Worm (Caenorhabditis elegans) whole organism, L3 larva: Measurements from ENCODE around the gene efr-3.
A peak's percentile ranks its signal among the peaks of the same experiment; 100 is the strongest.

Experiments used
- R02D3.7 ChIP-seq: fragments of 150-350 bp; optimal IDR thresholded peaks from 2 replicates; lab custom pipeline; 2014; ENCODE audit warnings: missing biosample characterization, missing genetic modification characterization
- aly-2 ChIP-seq: fragments of 150-350 bp; optimal IDR thresholded peaks from 2 replicates; lab custom pipeline; 2014; ENCODE audit warnings: missing biosample characterization, missing genetic modification characterization
- ama-1 ChIP-seq: fragments of 150-350 bp; optimal IDR thresholded peaks from 2 replicates; lab custom pipeline; 2018
- ceh-28 ChIP-seq: fragments of 150-350 bp; optimal IDR thresholded peaks from 2 replicates; lab custom pipeline; 2014; ENCODE audit warnings: missing biosample characterization, missing genetic modification reagents, missing genetic modification characterization
- ceh-9 ChIP-seq: sonication (generic microtip); optimal IDR thresholded peaks from 2 replicates; lab custom pipeline; 2018; ENCODE audit warnings: missing biosample characterization, missing genetic modification characterization
- elt-1 ChIP-seq: fragments of 150-350 bp; optimal IDR thresholded peaks from 2 replicates; lab custom pipeline; 2014; ENCODE audit warnings: missing biosample characterization, missing genetic modification characterization
- elt-2 ChIP-seq: sonication (generic microtip); optimal IDR thresholded peaks from 2 replicates; lab custom pipeline; 2016; ENCODE audit warnings: missing genetic modification reagents, mild to moderate bottlenecking, missing genetic modification characterization, missing compliant biosample characterization
- elt-3 ChIP-seq, 3 experiments: fragments of 150-350 bp in 1 of 3; sonication (generic microtip) in 2 of 3; optimal IDR thresholded peaks; 2 replicates in 2 of 3; 4 replicates in 1 of 3; lab custom pipeline; 2014 to 2017; ENCODE audit warnings: missing biosample characterization in 3 of 3, missing genetic modification characterization in 3 of 3
- fkh-10 ChIP-seq: sonication (generic microtip); optimal IDR thresholded peaks from 2 replicates; lab custom pipeline; 2017; ENCODE audit warnings: missing biosample characterization, missing genetic modification reagents, missing genetic modification characterization
- hmg-11 ChIP-seq: sonication (generic microtip); optimal IDR thresholded peaks from 2 replicates; lab custom pipeline; 2016; ENCODE audit warnings: missing genetic modification characterization, missing compliant biosample characterization
- jun-1 ChIP-seq: fragments of 150-350 bp; optimal IDR thresholded peaks from 2 replicates; lab custom pipeline; 2014; ENCODE audit warnings: missing biosample characterization, missing genetic modification reagents, missing genetic modification characterization
- lin-15B ChIP-seq: fragments of 150-350 bp; optimal IDR thresholded peaks from 2 replicates; lab custom pipeline; 2014; ENCODE audit warnings: missing biosample characterization, missing genetic modification characterization
- lin-39 ChIP-seq: fragments of 150-350 bp; optimal IDR thresholded peaks from 2 replicates; lab custom pipeline; 2018; ENCODE audit warnings: missing biosample characterization, missing genetic modification reagents, missing genetic modification characterization
- mdl-1 ChIP-seq: fragments of 150-350 bp; optimal IDR thresholded peaks from 2 replicates; lab custom pipeline; 2014; ENCODE audit warnings: missing biosample characterization, missing genetic modification characterization
- nhr-11 ChIP-seq: fragments of 150-350 bp; optimal IDR thresholded peaks from 2 replicates; lab custom pipeline; 2014; ENCODE audit warnings: missing biosample characterization, missing genetic modification characterization
- nhr-12 ChIP-seq: fragments of 150-350 bp; optimal IDR thresholded peaks from 2 replicates; lab custom pipeline; 2014; ENCODE audit warnings: missing biosample characterization, missing genetic modification characterization
- nhr-23 ChIP-seq: fragments of 150-350 bp; optimal IDR thresholded peaks from 2 replicates; lab custom pipeline; 2014; ENCODE audit warnings: missing biosample characterization, missing genetic modification reagents, missing genetic modification characterization
- nhr-25 ChIP-seq: sonication (generic microtip); optimal IDR thresholded peaks from 2 replicates; lab custom pipeline; 2017; ENCODE audit warnings: missing biosample characterization, missing genetic modification characterization
- nhr-28 ChIP-seq: fragments of 150-350 bp; optimal IDR thresholded peaks from 2 replicates; lab custom pipeline; 2014; ENCODE audit warnings: missing biosample characterization, missing genetic modification characterization
- nhr-43 ChIP-seq: sonication (generic microtip); optimal IDR thresholded peaks from 2 replicates; lab custom pipeline; 2016; ENCODE audit warnings: mild to moderate bottlenecking, missing genetic modification characterization, missing compliant biosample characterization; ENCODE audit not compliant: poor library complexity, severe bottlenecking
- nhr-67 ChIP-seq: fragments of 150-350 bp; optimal IDR thresholded peaks from 2 replicates; lab custom pipeline; 2014; ENCODE audit warnings: missing biosample characterization, missing genetic modification characterization
- nhr-76 ChIP-seq: fragments of 150-350 bp; sonication (generic microtip); optimal IDR thresholded peaks from 5 replicates; lab custom pipeline; 2014; ENCODE audit warnings: missing biosample characterization, missing genetic modification characterization
- nhr-77 ChIP-seq: fragments of 150-350 bp; optimal IDR thresholded peaks from 2 replicates; lab custom pipeline; 2014; ENCODE audit warnings: missing biosample characterization, missing genetic modification characterization
- pha-4 ChIP-seq: fragments of 150-350 bp; optimal IDR thresholded peaks from 2 replicates; lab custom pipeline; 2014; ENCODE audit warnings: missing biosample characterization, missing genetic modification reagents, missing genetic modification characterization
- pqm-1 ChIP-seq: fragments of 150-350 bp; optimal IDR thresholded peaks from 2 replicates; lab custom pipeline; 2017; ENCODE audit warnings: missing biosample characterization, missing genetic modification characterization, inconsistent platforms
- sea-2 ChIP-seq: fragments of 150-350 bp; sonication (generic microtip); optimal IDR thresholded peaks from 4 replicates; lab custom pipeline; 2014; ENCODE audit warnings: missing biosample characterization, missing genetic modification reagents, missing genetic modification characterization
- skn-1 ChIP-seq: fragments of 150-350 bp; optimal IDR thresholded peaks from 2 replicates; lab custom pipeline; 2014; ENCODE audit warnings: missing biosample characterization, missing genetic modification characterization
- snpc-4 ChIP-seq: fragments of 150-350 bp; optimal IDR thresholded peaks from 2 replicates; lab custom pipeline; 2014; ENCODE audit warnings: missing biosample characterization, missing genetic modification characterization
- tbx-2 ChIP-seq: sonication (generic microtip); optimal IDR thresholded peaks from 2 replicates; lab custom pipeline; 2016; ENCODE audit warnings: mild to moderate bottlenecking, missing genetic modification characterization, missing compliant biosample characterization
- unc-39 ChIP-seq: sonication (generic microtip); optimal IDR thresholded peaks from 4 replicates; lab custom pipeline; 2017; ENCODE audit warnings: missing biosample characterization, missing genetic modification characterization
- unc-62 ChIP-seq: fragments of 150-350 bp; sonication (generic microtip); optimal IDR thresholded peaks from 4 replicates; lab custom pipeline; 2014; ENCODE audit warnings: missing biosample characterization, missing genetic modification reagents, missing genetic modification characterization
- ztf-11 ChIP-seq: fragments of 150-350 bp; optimal IDR thresholded peaks from 2 replicates; lab custom pipeline; 2014; ENCODE audit warnings: missing biosample characterization, missing genetic modification characterization

The efr-3 gene

DNA sequence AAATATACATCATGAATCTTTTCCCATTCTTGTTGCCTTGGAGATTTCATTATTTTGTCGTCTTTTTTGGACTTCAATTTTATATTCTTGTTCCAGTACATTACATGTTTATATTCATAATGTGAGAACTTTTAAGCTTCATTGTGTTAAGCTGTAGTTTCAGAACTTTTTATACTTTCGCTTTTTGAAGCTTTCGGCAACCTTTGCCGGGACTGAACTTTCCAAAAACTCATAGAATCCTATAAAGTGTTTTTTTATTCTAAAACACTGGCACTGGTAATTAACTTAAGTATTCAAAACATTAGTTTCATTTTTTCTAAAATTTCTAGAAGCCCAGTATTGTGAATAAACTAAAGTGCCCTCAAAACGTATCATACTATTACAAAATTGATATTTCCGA, 2.0 kb upstream of the efr-3 start, which contains the start of gene C32D5.4:
TSS of gene C32D5.4 (minus strand) at position 101 of the 400 bp plus-strand sequence.
- TF ChIP-seq ceh-9 (tag; lab: Kevin White, UChicago) (no peak), R02D3.7 (tag; lab: Kevin White, UChicago) (no peak), pqm-1 (tag; lab: Kevin White, UChicago) (no peak), aly-2 (no peak), snpc-4 (no peak), nhr-77 (tag; lab: Kevin White, UChicago) (no peak), pha-4 (no peak), unc-62 (GFP tag; lab: Kevin White, UChicago) (no peak), mdl-1 (no peak), skn-1 (no peak), unc-39 (tag; lab: Kevin White, UChicago) (no peak), nhr-23 (no peak), nhr-43 (tag; lab: Kevin White, UChicago) (no peak), elt-3 (tag; optimal IDR thresholded peaks at IDR 0.05; lab: Kevin White, UChicago) (no peak), nhr-67 (tag; lab: Kevin White, UChicago) (no peak), jun-1 (tag; lab: Kevin White, UChicago) (no peak), elt-1 (tag; lab: Kevin White, UChicago) (no peak), hmg-11 (tag; lab: Kevin White, UChicago) (no peak), nhr-76 (no peak)

- TF ChIP-seq lin-39 (tag; lab: Kevin White, UChicago) (no peak), mdl-1 (no peak), elt-1 (tag; lab: Kevin White, UChicago) (no peak), nhr-11 (no peak), elt-2 (tag; lab: Kevin White, UChicago) (no peak), nhr-67 (tag; lab: Kevin White, UChicago) (no peak), nhr-43 (tag; lab: Kevin White, UChicago) (no peak), lin-15B (tag; lab: Kevin White, UChicago) (no peak)
These were observed 1.1 kb upstream of the efr-3 start for ce11 chrII:6322081-6322480.

ce11 chrII:6311888-6312287, 9.1 kb downstream of the efr-3 start:
- TF ChIP-seq skn-1 (no peak), elt-2 (tag; lab: Kevin White, UChicago) (no peak), lin-15B (tag; lab: Kevin White, UChicago) (no peak), nhr-12 (tag; lab: Kevin White, UChicago) (no peak), snpc-4 (no peak), R02D3.7 (tag; lab: Kevin White, UChicago) (no peak), nhr-23 (no peak), fkh-10 (GFP tag; lab: Kevin White, UChicago) (no peak), nhr-77 (tag; lab: Kevin White, UChicago) (no peak), sea-2 (GFP tag; lab: Kevin White, UChicago) (no peak), ceh-28 (tag; lab: Kevin White, UChicago) (no peak)
- TF ChIP-seq, all 47 proteins: peak for 0

DNA sequence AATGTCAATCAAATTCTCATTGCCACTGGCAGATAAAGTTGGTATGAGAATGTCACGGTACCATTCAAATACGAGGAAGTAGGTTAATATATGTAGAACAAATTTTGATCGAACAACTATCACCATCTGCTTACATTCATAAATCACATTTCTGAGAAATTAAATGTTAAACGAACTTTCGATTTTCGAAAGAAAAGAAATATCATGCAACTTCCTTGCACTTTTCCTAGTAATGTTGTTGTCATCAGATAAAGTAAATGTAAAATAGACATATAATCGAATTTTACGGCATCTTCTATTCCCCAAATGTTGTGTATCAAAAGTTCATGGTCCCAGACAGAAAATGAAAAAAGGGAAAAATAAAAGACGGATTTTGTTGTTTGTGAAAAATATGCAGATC, 9.5 kb downstream of the efr-3 start:
- TF ChIP-seq ceh-28 (tag; lab: Kevin White, UChicago) = no peak
- TF ChIP-seq nhr-23 = no peak
- TF ChIP-seq fkh-10 (GFP tag; lab: Kevin White, UChicago) = peak; percentile 27

- TF ChIP-seq unc-39 (tag; lab: Kevin White, UChicago) (no peak), nhr-28 (tag; lab: Kevin White, UChicago) (no peak), ztf-11 (no peak), tbx-2 (tag; lab: Kevin White, UChicago) (no peak)
These were observed 11.8 kb downstream of the efr-3 start, which contains the start of gene glb-10 for ce11 chrII:6309198-6309597. TSS of gene glb-10 (minus strand) at chrII:6309298.

DNA sequence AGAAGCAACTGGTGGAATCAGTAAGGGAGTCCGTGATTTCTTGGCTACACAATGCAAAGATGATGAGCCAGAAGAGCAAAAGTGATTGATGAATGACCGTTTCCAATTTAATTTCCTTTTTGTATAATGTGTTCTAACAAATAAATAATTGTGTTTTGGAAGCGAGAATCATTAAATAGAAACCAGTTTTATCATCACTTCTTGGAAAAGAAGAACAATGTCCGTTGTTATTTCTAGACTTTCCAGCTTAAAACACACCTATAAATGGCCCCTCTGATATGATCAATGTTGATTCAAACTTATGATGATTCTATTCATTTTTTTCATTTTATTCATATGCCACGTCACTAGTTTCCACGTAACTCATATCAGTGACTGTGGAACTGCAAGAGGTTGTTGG, 14.8 kb downstream of the efr-3 start, which contains the start of gene C29F5.8:
TSS of gene C29F5.8 (plus strand) at position 301 of the 400 bp plus-strand sequence.
- TF ChIP-seq ceh-9 (tag; lab: Kevin White, UChicago) (no peak), mdl-1 (no peak), ama-1 (lab: Kevin White, UChicago) (no peak), nhr-25 (tag; lab: Kevin White, UChicago) (no peak), aly-2 (no peak)
- TF ChIP-seq, all 47 proteins: peak for 0
